Fruit fly (Drosophila melanogaster): ENCODE results near the gene Arl1.

Gene Arl1

DNA sequence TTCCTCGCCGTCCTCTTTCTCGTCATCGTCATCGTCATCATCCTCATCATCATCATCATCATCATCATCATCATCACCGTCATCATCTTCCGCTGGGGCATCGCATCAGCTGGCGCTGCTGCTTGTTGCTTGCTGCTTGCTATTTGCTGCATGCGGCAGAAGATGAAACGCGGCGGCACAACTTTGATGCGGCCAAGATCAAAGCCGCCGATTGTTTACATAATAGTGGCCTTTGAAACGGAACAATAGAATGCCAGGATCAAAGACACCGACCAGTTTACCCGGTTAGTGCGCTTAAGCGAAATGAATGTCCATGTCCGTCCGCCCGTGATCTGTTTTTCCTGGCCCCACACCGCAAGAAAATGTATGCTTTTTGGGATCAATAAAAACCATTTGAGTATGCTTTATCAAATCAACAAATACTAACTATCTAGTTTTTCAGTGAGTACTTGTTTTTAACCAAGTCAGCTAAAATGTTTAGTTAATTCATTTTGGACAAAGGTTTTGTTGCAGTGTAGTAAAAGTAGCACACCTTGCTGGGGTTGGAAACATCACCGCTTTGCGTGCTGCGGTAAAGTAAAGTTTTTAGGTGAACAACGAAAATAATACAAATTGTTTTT lies 38.2 kb downstream of the Arl1 start (continued):
- no peak for TF ChIP-seq CG8281 (tag; optimal IDR thresholded peaks at IDR 0.05)
- TF ChIP-seq Camta (GFP tag; optimal IDR thresholded peaks at IDR 0.05): peak; percentile 46
- TF ChIP-seq CTCF (GFP tag; optimal IDR thresholded peaks at IDR 0.05): no peak
- no peak for TF ChIP-seq CG10543 (GFP tag; optimal IDR thresholded peaks at IDR 0.05)
- peak; percentile 59 for TF ChIP-seq Sox102F (GFP tag; optimal IDR thresholded peaks at IDR 0.05)
- TF ChIP-seq CG43689 (GFP tag; IDR thresholded peaks at IDR 0.05): no peak
- no peak for TF ChIP-seq CG2199 (GFP tag; IDR thresholded peaks at IDR 0.05)
- peak; percentile 46 for TF ChIP-seq CG13424 (tag; optimal IDR thresholded peaks at IDR 0.05)
- TF ChIP-seq gce (GFP tag; IDR thresholded peaks at IDR 0.05): 0 out of 3 replicates have a peak, but pooled peaks have one; percentile 56
- no peak for TF ChIP-seq CG3281 (GFP tag; optimal IDR thresholded peaks at IDR 0.05)
- no peak for TF ChIP-seq CG6791 (GFP tag; IDR thresholded peaks at IDR 0.05; ENCODE audit: partially characterized antibody)
- TF ChIP-seq Dip3 (GFP tag; optimal IDR thresholded peaks at IDR 0.05): no peak
- peak; percentile 76 for TF ChIP-seq phol (tag; optimal IDR thresholded peaks at IDR 0.05)
- TF ChIP-seq Hey (tag; optimal IDR thresholded peaks at IDR 0.05): no peak
- TF ChIP-seq CG34224 (GFP tag; IDR thresholded peaks at IDR 0.05; ENCODE audit: partially characterized antibody): no peak
- no peak for TF ChIP-seq CG15514 (GFP tag; optimal IDR thresholded peaks at IDR 0.05)
- no peak for TF ChIP-seq CG12659 (GFP tag; optimal IDR thresholded peaks at IDR 0.05)
- TF ChIP-seq org-1 (GFP tag; optimal IDR thresholded peaks at IDR 0.05): peak; percentile 17
- TF ChIP-seq CG5953 (GFP tag; IDR thresholded peaks at IDR 0.05): no peak
- no peak for TF ChIP-seq Fer3 (tag; optimal IDR thresholded peaks at IDR 0.05)
- TF ChIP-seq psq (GFP tag; optimal IDR thresholded peaks at IDR 0.05): no peak
- TF ChIP-seq CG9797 (GFP tag; optimal IDR thresholded peaks at IDR 0.05): no peak
- TF ChIP-seq B-H2 (GFP tag; optimal IDR thresholded peaks at IDR 0.05): no peak
- peak; percentile 52 for TF ChIP-seq CG30403 (GFP tag; optimal IDR thresholded peaks at IDR 0.05)
- no peak for TF ChIP-seq CG17912 (GFP tag; optimal IDR thresholded peaks at IDR 0.05)
- TF ChIP-seq CG17802 (tag; optimal IDR thresholded peaks at IDR 0.05): peak; percentile 9
- TF ChIP-seq NfI (GFP tag; optimal IDR thresholded peaks at IDR 0.05): peak; percentile 5
- no peak for TF ChIP-seq slbo (GFP tag; IDR thresholded peaks at IDR 0.05)
- TF ChIP-seq bab2 (GFP tag; optimal IDR thresholded peaks at IDR 0.05): peak; percentile 26
- no peak for TF ChIP-seq CG3995 (GFP tag; optimal IDR thresholded peaks at IDR 0.05)
- TF ChIP-seq Six4 (GFP tag; optimal IDR thresholded peaks at IDR 0.05): peak; percentile 57
- TF ChIP-seq trh (GFP tag; optimal IDR thresholded peaks at IDR 0.05): no peak
- TF ChIP-seq CG6175 (GFP tag; IDR thresholded peaks at IDR 0.05): no peak
- 0 out of 3 replicates have a peak, but pooled peaks have one; percentile 8 for TF ChIP-seq CG3726 (GFP tag; IDR thresholded peaks at IDR 0.05)
- TF ChIP-seq Hmr (GFP tag; optimal IDR thresholded peaks at IDR 0.05): no peak
- peak; percentile 47 for TF ChIP-seq CG10462 (GFP tag; optimal IDR thresholded peaks at IDR 0.05)
- TF ChIP-seq CG15269 (tag; optimal IDR thresholded peaks at IDR 0.05): no peak
- no peak for TF ChIP-seq CkIIα-i1 (GFP tag; IDR thresholded peaks at IDR 0.05)
- TF ChIP-seq MBD-R2 (GFP tag; IDR thresholded peaks at IDR 0.05): no peak
- no peak for TF ChIP-seq Sry-δ (GFP tag; optimal IDR thresholded peaks at IDR 0.05)
- no peak for TF ChIP-seq Dref (GFP tag; IDR thresholded peaks at IDR 0.05)
- TF ChIP-seq Usf (GFP tag; optimal IDR thresholded peaks at IDR 0.05): no peak
- TF ChIP-seq CG33213 (GFP tag; optimal IDR thresholded peaks at IDR 0.05): peak; percentile 1
- TF ChIP-seq CG3838 (GFP tag; optimal IDR thresholded peaks at IDR 0.05): no peak
- TF ChIP-seq CG32767 (GFP tag; IDR thresholded peaks at IDR 0.05): no peak
- TF ChIP-seq CG7372 (GFP tag; IDR thresholded peaks at IDR 0.05): no peak
- TF ChIP-seq Lim3 (GFP tag; IDR thresholded peaks at IDR 0.05): no peak
- TF ChIP-seq Max (GFP tag; optimal IDR thresholded peaks at IDR 0.05): peak; percentile 3
- peak; percentile 22; the same call in 1 of the 2 replicates for TF ChIP-seq Ada2b (GFP tag; IDR thresholded peaks at IDR 0.05)
- peak; percentile 42 for TF ChIP-seq Antp (GFP tag; optimal IDR thresholded peaks at IDR 0.05)
- TF ChIP-seq sna (GFP tag; IDR thresholded peaks at IDR 0.05; ENCODE audit: partially characterized antibody): no peak
